Worm (Caenorhabditis elegans): ENCODE results near the gene C01G10.17.

- no peak for TF ChIP-seq unc-39 (tag; optimal IDR thresholded peaks at IDR 0.05)
- no peak for TF ChIP-seq mdl-1 (tag; optimal IDR thresholded peaks at IDR 0.05)
- no peak for TF ChIP-seq snpc-4 (tag; optimal IDR thresholded peaks at IDR 0.05)
- TF ChIP-seq egl-5 (tag; optimal IDR thresholded peaks at IDR 0.05) = no peak
- TF ChIP-seq nhr-76 (tag; optimal IDR thresholded peaks at IDR 0.05) = no peak
- no peak for TF ChIP-seq pqm-1 (tag; optimal IDR thresholded peaks at IDR 0.05)
- no peak for TF ChIP-seq fos-1 (tag; optimal IDR thresholded peaks at IDR 0.05)
Measured at ce11 chrV:15119517-15119916, 29.0 kb downstream of the C01G10.17 start, which contains the start of gene flor-1.

Data from whole organism, L3 larva.